Worm (Caenorhabditis elegans) whole organism, L2 larva: ENCODE measurements around the gene F56A8.5.
"Not testable (repeated sequence)": the region's sequence is repeated elsewhere in the genome, so short reads cannot be mapped to it uniquely, and the experiment has no call there.

ENCODE experiments used
- alr-1 ChIP-seq: fragments of 150-350 bp; optimal IDR thresholded peaks from 2 replicates; lab custom pipeline; 2014; ENCODE audit warnings: missing biosample characterization, missing genetic modification characterization
- elt-3 ChIP-seq: sonication (generic microtip); optimal IDR thresholded peaks from 2 replicates; lab custom pipeline; 2017; ENCODE audit warnings: missing biosample characterization, missing genetic modification characterization
- lsy-2 ChIP-seq, 2 experiments: fragments of 150-350 bp in 1 of 2; sonication (generic microtip) in 1 of 2; optimal IDR thresholded peaks; 2 replicates each; lab custom pipeline; 2014 to 2017; ENCODE audit warnings: missing biosample characterization in 2 of 2, missing genetic modification characterization in 2 of 2
- nhr-6 ChIP-seq: fragments of 150-350 bp; optimal IDR thresholded peaks from 2 replicates; lab custom pipeline; 2014; ENCODE audit warnings: missing biosample characterization, missing genetic modification characterization

DNA sequence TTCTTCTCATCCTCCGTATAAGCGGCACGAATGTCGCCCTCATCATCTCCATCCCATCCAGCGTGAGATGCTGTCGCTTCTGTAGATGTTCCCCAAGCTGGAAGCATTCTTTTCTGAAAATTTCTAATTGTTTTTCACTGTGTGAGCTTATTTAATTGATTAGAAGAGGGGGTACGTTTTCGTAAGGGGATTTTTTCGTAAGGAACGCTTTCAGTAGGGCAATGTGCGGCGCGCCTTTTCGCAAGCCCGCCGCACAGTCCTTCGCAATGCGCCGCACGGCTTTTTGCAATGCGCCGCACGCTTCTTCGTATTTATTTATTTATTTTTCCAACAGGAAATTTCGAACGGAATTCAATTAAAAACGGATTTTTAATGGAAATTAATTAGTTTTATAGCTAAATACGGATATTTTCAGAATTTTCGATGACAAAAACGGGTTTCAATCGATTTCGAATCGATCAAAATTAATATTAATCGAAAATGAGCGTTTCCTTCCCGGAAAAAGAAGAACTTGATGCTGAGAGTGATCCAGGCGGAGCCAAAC, 27.4 kb downstream of the F56A8.5 start, which contains the start of gene set-25:
- TF ChIP-seq elt-3 (tag; lab: Kevin White, UChicago); alr-1; nhr-6: not testable (repeated sequence)
- TF ChIP-seq lsy-2 (tag; optimal IDR thresholded peaks at IDR 0.05; lab: Kevin White, UChicago) = peak in 1 of 2 experiments; percentile 37
